Worm (Caenorhabditis elegans) whole organism, L2 larva: ENCODE data around the gene F42A9.6.

Experiments used
- C34F6.9 ChIP-seq: fragments of 150-350 bp; optimal IDR thresholded peaks from 2 replicates; lab custom pipeline; 2014; ENCODE audit warnings: missing biosample characterization, missing genetic modification characterization
- R02D3.7 ChIP-seq: fragments of 150-350 bp; optimal IDR thresholded peaks from 2 replicates; lab custom pipeline; 2014; ENCODE audit warnings: missing biosample characterization, missing genetic modification characterization
- Y55F3AM.14 ChIP-seq: fragments of 200-800 bp; sonication (Bioruptor generic); optimal IDR thresholded peaks from 2 replicates; lab custom pipeline; 2018; ENCODE audit warnings: mild to moderate bottlenecking, missing genetic modification characterization, missing compliant biosample characterization
- ama-1 ChIP-seq: fragments of 150-350 bp; optimal IDR thresholded peaks from 2 replicates; lab custom pipeline; 2018; ENCODE audit warnings: inconsistent platforms
- ceh-16 ChIP-seq: fragments of 150-350 bp; optimal IDR thresholded peaks from 2 replicates; lab custom pipeline; 2014; ENCODE audit warnings: missing biosample characterization, missing genetic modification characterization
- dmd-4 ChIP-seq: sonication (generic microtip); optimal IDR thresholded peaks from 2 replicates; lab custom pipeline; 2017; ENCODE audit warnings: missing biosample characterization, missing genetic modification characterization
- egl-27 ChIP-seq: sonication (generic microtip); optimal IDR thresholded peaks from 3 replicates; lab custom pipeline; 2017; ENCODE audit warnings: missing biosample characterization, missing genetic modification reagents, missing genetic modification characterization
- fos-1 ChIP-seq: fragments of 150-350 bp; optimal IDR thresholded peaks from 2 replicates; lab custom pipeline; 2014; ENCODE audit warnings: missing biosample characterization, missing genetic modification characterization
- lsy-2 ChIP-seq, 2 experiments: fragments of 150-350 bp in 1 of 2; sonication (generic microtip) in 1 of 2; optimal IDR thresholded peaks; 2 replicates each; lab custom pipeline; 2014 to 2017; ENCODE audit warnings: missing biosample characterization in 2 of 2, missing genetic modification characterization in 2 of 2
- mab-5 ChIP-seq: fragments of 150-350 bp; optimal IDR thresholded peaks from 2 replicates; lab custom pipeline; 2014; ENCODE audit warnings: missing biosample characterization, missing genetic modification characterization
- nhr-12 ChIP-seq: fragments of 150-350 bp; optimal IDR thresholded peaks from 2 replicates; lab custom pipeline; 2014; ENCODE audit warnings: missing biosample characterization, missing genetic modification characterization
- snpc-4 ChIP-seq: fragments of 150-350 bp; optimal IDR thresholded peaks from 2 replicates; lab custom pipeline; 2014; ENCODE audit warnings: missing biosample characterization, missing genetic modification characterization
- unc-39 ChIP-seq: fragments of 150-350 bp; optimal IDR thresholded peaks from 2 replicates; lab custom pipeline; 2014; ENCODE audit warnings: missing biosample characterization, missing genetic modification characterization
- ztf-1 ChIP-seq: fragments of 200-800 bp; sonication (Bioruptor generic); conservative IDR thresholded peaks from 2 replicates; pipeline ENCODE4 v1.3.6; 2022; ENCODE audit warnings: missing genetic modification characterization, missing compliant biosample characterization

DNA sequence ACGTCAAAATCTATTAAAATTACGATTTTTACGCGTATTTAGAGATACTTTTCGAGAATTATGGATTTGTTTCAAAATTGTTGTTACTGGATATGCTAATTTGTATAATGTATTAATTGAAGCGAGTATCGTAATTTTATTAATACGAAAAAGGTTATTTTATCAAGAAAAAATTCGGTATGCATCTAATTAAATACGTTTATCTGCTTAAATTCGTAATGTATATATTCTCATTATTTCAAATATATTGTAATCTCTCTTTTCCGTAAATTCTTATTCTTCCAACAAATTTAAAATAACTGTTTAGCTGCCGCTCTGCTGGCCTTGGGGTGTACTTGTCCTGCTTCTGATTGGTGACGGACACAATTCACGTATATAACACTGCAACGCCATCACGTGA lies 22.0 kb downstream of the F42A9.6 start, which contains the start of gene dgk-4:
- TF ChIP-seq lsy-2 (tag; optimal IDR thresholded peaks at IDR 0.05; lab: Kevin White, UChicago) (no peak), ama-1 (no peak), ceh-16 (tag; lab: Kevin White, UChicago) (no peak), fos-1 (tag; lab: Kevin White, UChicago) (no peak), snpc-4 (tag; lab: Kevin White, UChicago) (no peak), dmd-4 (no peak), mab-5 (no peak), nhr-12 (no peak), R02D3.7 (tag; lab: Kevin White, UChicago) (no peak), unc-39 (tag; lab: Kevin White, UChicago) (no peak), egl-27 (tag; lab: Kevin White, UChicago) (no peak), ztf-1 (GFP tag; lab: Robert Waterston, UW) (no peak), Y55F3AM.14 (GFP tag; lab: Kevin White, UChicago) (no peak), C34F6.9 (tag; lab: Kevin White, UChicago) (no peak)
